Worm (Caenorhabditis elegans) whole organism, L3 larva: ENCODE results near the gene xbp-1.

Source experiments
- R02D3.7 ChIP-seq: fragments of 150-350 bp; optimal IDR thresholded peaks from 2 replicates; lab custom pipeline; 2014; ENCODE audit warnings: missing biosample characterization, missing genetic modification characterization
- ama-1 ChIP-seq: fragments of 150-350 bp; optimal IDR thresholded peaks from 2 replicates; lab custom pipeline; 2018
- ceh-28 ChIP-seq: fragments of 150-350 bp; optimal IDR thresholded peaks from 2 replicates; lab custom pipeline; 2014; ENCODE audit warnings: missing biosample characterization, missing genetic modification reagents, missing genetic modification characterization
- ceh-82 ChIP-seq: fragments of 150-350 bp; optimal IDR thresholded peaks from 2 replicates; lab custom pipeline; 2014; ENCODE audit warnings: missing biosample characterization, missing genetic modification characterization
- elt-2 ChIP-seq: sonication (generic microtip); optimal IDR thresholded peaks from 2 replicates; lab custom pipeline; 2016; ENCODE audit warnings: missing genetic modification reagents, mild to moderate bottlenecking, missing genetic modification characterization, missing compliant biosample characterization
- elt-3 ChIP-seq, 3 experiments: fragments of 150-350 bp in 1 of 3; sonication (generic microtip) in 2 of 3; optimal IDR thresholded peaks; 2 replicates in 2 of 3; 4 replicates in 1 of 3; lab custom pipeline; 2014 to 2017; ENCODE audit warnings: missing biosample characterization in 3 of 3, missing genetic modification characterization in 3 of 3
- nhr-237 ChIP-seq: fragments of 150-350 bp; optimal IDR thresholded peaks from 2 replicates; lab custom pipeline; 2014; ENCODE audit warnings: missing biosample characterization, missing genetic modification characterization
- sea-2 ChIP-seq: fragments of 150-350 bp; sonication (generic microtip); optimal IDR thresholded peaks from 4 replicates; lab custom pipeline; 2014; ENCODE audit warnings: missing biosample characterization, missing genetic modification reagents, missing genetic modification characterization
- snpc-4 ChIP-seq: fragments of 150-350 bp; optimal IDR thresholded peaks from 2 replicates; lab custom pipeline; 2014; ENCODE audit warnings: missing biosample characterization, missing genetic modification characterization
- tbx-2 ChIP-seq: sonication (generic microtip); optimal IDR thresholded peaks from 2 replicates; lab custom pipeline; 2016; ENCODE audit warnings: mild to moderate bottlenecking, missing genetic modification characterization, missing compliant biosample characterization
- unc-39 ChIP-seq: sonication (generic microtip); optimal IDR thresholded peaks from 4 replicates; lab custom pipeline; 2017; ENCODE audit warnings: missing biosample characterization, missing genetic modification characterization
- unc-62 ChIP-seq: fragments of 150-350 bp; sonication (generic microtip); optimal IDR thresholded peaks from 4 replicates; lab custom pipeline; 2014; ENCODE audit warnings: missing biosample characterization, missing genetic modification reagents, missing genetic modification characterization
- ztf-11 ChIP-seq: fragments of 150-350 bp; optimal IDR thresholded peaks from 2 replicates; lab custom pipeline; 2014; ENCODE audit warnings: missing biosample characterization, missing genetic modification characterization

ce11 chrIII:4228841-4229240, 35.2 kb downstream of the xbp-1 start, which contains the start of gene F43C1.5:
- TF ChIP-seq elt-3 (tag; optimal IDR thresholded peaks at IDR 0.05; lab: Kevin White, UChicago) (no peak), elt-2 (tag; lab: Kevin White, UChicago) (no peak), ceh-82 (no peak), unc-39 (tag; lab: Kevin White, UChicago) (no peak), ztf-11 (tag; lab: Kevin White, UChicago) (no peak), R02D3.7 (tag; lab: Kevin White, UChicago) (no peak), snpc-4 (no peak), ama-1 (no peak), tbx-2 (tag; lab: Kevin White, UChicago) (no peak), ceh-28 (tag; lab: Kevin White, UChicago) (no peak), sea-2 (no peak), unc-62 (GFP tag; lab: Kevin White, UChicago) (no peak), nhr-237 (tag; lab: Kevin White, UChicago) (no peak)
